Worm (Caenorhabditis elegans) whole organism, young adult: ENCODE results near the gene T08G5.3.

Experiments used
- B0261.1 ChIP-seq: sonication (generic microtip); optimal IDR thresholded peaks from 2 replicates; lab custom pipeline; 2016; ENCODE audit warnings: mild to moderate bottlenecking, missing genetic modification characterization, moderate library complexity, missing compliant biosample characterization
- D2030.7 ChIP-seq: fragments of 200-800 bp; sonication (Bioruptor generic); IDR thresholded peaks from 2 replicates; pipeline ENCODE4 v1.3.6; 2022; ENCODE audit warnings: missing genetic modification reagents, missing genetic modification characterization, missing compliant biosample characterization
- F10E7.11 ChIP-seq: sonication (generic microtip); optimal IDR thresholded peaks from 2 replicates; lab custom pipeline; 2017; ENCODE audit warnings: mild to moderate bottlenecking, missing genetic modification characterization, moderate library complexity, missing compliant biosample characterization
- F22D6.2 ChIP-seq: sonication (generic microtip); optimal IDR thresholded peaks from 2 replicates; lab custom pipeline; 2016; ENCODE audit warnings: mild to moderate bottlenecking, missing genetic modification characterization, missing compliant biosample characterization
- F33H1.4 ChIP-seq: fragments of 200-800 bp; sonication (Bioruptor generic); IDR thresholded peaks from 2 replicates; pipeline ENCODE4 v1.3.6; 2022; ENCODE audit warnings: missing genetic modification reagents, missing genetic modification characterization, missing compliant biosample characterization
- F49E8.2 ChIP-seq: sonication (generic microtip); optimal IDR thresholded peaks from 3 replicates; lab custom pipeline; 2017; ENCODE audit warnings: missing genetic modification characterization, mild to moderate bottlenecking, missing compliant biosample characterization, antibody characterized with exemption, moderate library complexity; ENCODE audit not compliant: insufficient read depth
- T26A5.8 ChIP-seq: sonication (generic microtip); optimal IDR thresholded peaks from 2 replicates; lab custom pipeline; 2016; ENCODE audit warnings: missing genetic modification characterization, missing compliant biosample characterization
- Y53G8AR.9 ChIP-seq: fragments of 200-800 bp; sonication (Bioruptor generic); conservative IDR thresholded peaks from 2 replicates; pipeline ENCODE4 v1.3.6; 2022; ENCODE audit warnings: missing genetic modification reagents, missing genetic modification characterization, missing compliant biosample characterization
- Y67H2A.10 ChIP-seq: fragments of 200-800 bp; sonication (Bioruptor generic); conservative IDR thresholded peaks from 2 replicates; pipeline ENCODE4 v1.3.6; 2022; ENCODE audit warnings: missing genetic modification reagents, missing genetic modification characterization, missing compliant biosample characterization
- ZK185.1 ChIP-seq: sonication (generic microtip); optimal IDR thresholded peaks from 2 replicates; lab custom pipeline; 2016; ENCODE audit warnings: mild to moderate bottlenecking, missing genetic modification characterization, missing compliant biosample characterization; ENCODE audit not compliant: poor library complexity, severe bottlenecking
- ama-1 ChIP-seq, 3 experiments: fragments of 150-350 bp in 1 of 3; sonication (generic microtip) in 2 of 3; optimal IDR thresholded peaks; 2 replicates each; lab custom pipeline; 2014 to 2018; ENCODE audit warnings: missing biosample characterization in 2 of 3, missing genetic modification characterization in 2 of 3, missing genetic modification reagents in 2 of 3
- atf-7 ChIP-seq: sonication (generic microtip); optimal IDR thresholded peaks from 2 replicates; lab custom pipeline; 2017; ENCODE audit warnings: mild to moderate bottlenecking, missing genetic modification characterization, missing compliant biosample characterization
- attf-5 ChIP-seq: fragments of 200-800 bp; sonication (Bioruptor generic); optimal IDR thresholded peaks from 2 replicates; lab custom pipeline; 2018; ENCODE audit warnings: mild to moderate bottlenecking, missing genetic modification characterization, missing compliant biosample characterization
- attf-6 ChIP-seq: fragments of 200-800 bp; sonication (Bioruptor generic); IDR thresholded peaks from 2 replicates; pipeline ENCODE4 v1.3.6; 2022; ENCODE audit warnings: missing genetic modification reagents, missing genetic modification characterization, missing compliant biosample characterization
- ccch-3 ChIP-seq: fragments of 200-800 bp; sonication (Bioruptor generic); optimal IDR thresholded peaks from 2 replicates; lab custom pipeline; 2018; ENCODE audit warnings: mild to moderate bottlenecking, missing genetic modification characterization, missing compliant biosample characterization
- cebp-1 ChIP-seq, 2 experiments: fragments of 200-800 bp in 1 of 2; sonication (Bioruptor generic) in 1 of 2; sonication (generic microtip) in 1 of 2; IDR thresholded peaks in 1 of 2; optimal IDR thresholded peaks in 1 of 2; 2 replicates each; pipeline versions ENCODE4 v1.3.6 to Lab custom; 2017 to 2022; ENCODE audit warnings: missing compliant biosample characterization in 2 of 2, missing genetic modification characterization in 2 of 2, mild to moderate bottlenecking in 1 of 2, missing genetic modification reagents in 1 of 2, moderate library complexity in 1 of 2
- ceh-100 ChIP-seq: fragments of 200-800 bp; sonication (Bioruptor generic); IDR thresholded peaks from 2 replicates; pipeline ENCODE4 v1.3.6; 2022; ENCODE audit warnings: missing genetic modification reagents, missing genetic modification characterization, missing compliant biosample characterization
- dox-1 ChIP-seq: fragments of 200-800 bp; sonication (Bioruptor generic); IDR thresholded peaks from 2 replicates; pipeline ENCODE4 v1.3.6; 2022; ENCODE audit warnings: missing genetic modification reagents, missing genetic modification characterization, missing compliant biosample characterization
- egl-44 ChIP-seq: fragments of 200-800 bp; sonication (Bioruptor generic); IDR thresholded peaks from 2 replicates; pipeline ENCODE4 v1.3.6; 2022; ENCODE audit warnings: missing genetic modification reagents, missing genetic modification characterization, missing compliant biosample characterization
- gei-17 ChIP-seq: fragments of 200-800 bp; sonication (Bioruptor generic); optimal IDR thresholded peaks from 2 replicates; lab custom pipeline; 2018; ENCODE audit warnings: mild to moderate bottlenecking, missing genetic modification characterization, missing compliant biosample characterization
- hlh-26 ChIP-seq: fragments of 200-800 bp; sonication (Bioruptor generic); conservative IDR thresholded peaks from 2 replicates; pipeline ENCODE4 v1.3.6; 2022; ENCODE audit warnings: missing genetic modification reagents, missing genetic modification characterization, missing compliant biosample characterization
- hmg-1.2 ChIP-seq: fragments of 200-800 bp; sonication (Bioruptor generic); IDR thresholded peaks from 2 replicates; pipeline ENCODE4 v1.3.6; 2022; ENCODE audit warnings: missing genetic modification reagents, missing genetic modification characterization, missing compliant biosample characterization
- hmg-20 ChIP-seq: fragments of 200-800 bp; sonication (Bioruptor generic); IDR thresholded peaks from 2 replicates; pipeline ENCODE4 v1.3.6; 2022; ENCODE audit warnings: missing genetic modification reagents, missing genetic modification characterization, missing compliant biosample characterization
- hsf-1 ChIP-seq: fragments of 200-800 bp; sonication (Bioruptor generic); IDR thresholded peaks from 2 replicates; pipeline ENCODE4 v1.3.6; 2022; ENCODE audit warnings: missing genetic modification reagents, missing genetic modification characterization, missing compliant biosample characterization
- let-607 ChIP-seq, 2 experiments: fragments of 200-800 bp in 1 of 2; sonication (Bioruptor generic) in 1 of 2; sonication (generic microtip) in 1 of 2; optimal IDR thresholded peaks; 2 replicates each; lab custom pipeline; 2016 to 2018; ENCODE audit warnings: mild to moderate bottlenecking in 2 of 2, missing compliant biosample characterization in 2 of 2, missing genetic modification characterization in 2 of 2, moderate library complexity in 2 of 2, missing genotype in 1 of 2
- lin-35 ChIP-seq, 3 experiments: fragments of 150-350 bp in 2 of 3; sonication (generic microtip) in 1 of 3; optimal IDR thresholded peaks; 2 replicates each; lab custom pipeline; 2014 to 2018; ENCODE audit warnings: missing biosample characterization in 3 of 3, missing genetic modification characterization in 3 of 3, missing genetic modification reagents in 3 of 3
- lin-40 ChIP-seq: sonication (generic microtip); optimal IDR thresholded peaks from 2 replicates; lab custom pipeline; 2016; ENCODE audit warnings: missing genetic modification characterization, mild to moderate bottlenecking, missing compliant biosample characterization, missing genotype, missing genetic modification reagents
- lin-54 ChIP-seq: fragments of 200-800 bp; sonication (Bioruptor generic); optimal IDR thresholded peaks from 2 replicates; lab custom pipeline; 2018; ENCODE audit warnings: mild to moderate bottlenecking, missing genetic modification characterization, missing compliant biosample characterization
- lsl-1 ChIP-seq: fragments of 200-800 bp; sonication (Bioruptor generic); optimal IDR thresholded peaks from 2 replicates; lab custom pipeline; 2018; ENCODE audit warnings: mild to moderate bottlenecking, missing genetic modification characterization, moderate library complexity, missing compliant biosample characterization
- madf-3 ChIP-seq: fragments of 200-800 bp; sonication (Bioruptor generic); IDR thresholded peaks from 2 replicates; pipeline ENCODE4 v1.3.6; 2022; ENCODE audit warnings: missing genetic modification reagents, missing genetic modification characterization, missing compliant biosample characterization
- madf-6 ChIP-seq: fragments of 200-800 bp; sonication (Bioruptor generic); IDR thresholded peaks from 2 replicates; pipeline ENCODE4 v1.3.6; 2022; ENCODE audit warnings: missing genetic modification reagents, missing genetic modification characterization, missing compliant biosample characterization
- madf-8 ChIP-seq: fragments of 200-800 bp; sonication (Bioruptor generic); conservative IDR thresholded peaks from 2 replicates; pipeline ENCODE4 v1.3.6; 2022; ENCODE audit warnings: missing genetic modification reagents, missing genetic modification characterization, missing compliant biosample characterization
- mcd-1 ChIP-seq: fragments of 200-800 bp; sonication (Bioruptor generic); IDR thresholded peaks from 2 replicates; pipeline ENCODE4 v1.3.6; 2022; ENCODE audit warnings: missing genetic modification reagents, missing genetic modification characterization, missing compliant biosample characterization
- mxl-1 ChIP-seq: sonication (generic microtip); optimal IDR thresholded peaks from 2 replicates; lab custom pipeline; 2016; ENCODE audit warnings: missing genetic modification characterization, missing compliant biosample characterization
- nfya-2 ChIP-seq: fragments of 200-800 bp; sonication (Bioruptor generic); IDR thresholded peaks from 2 replicates; pipeline ENCODE4 v1.3.6; 2022; ENCODE audit warnings: missing genetic modification reagents, missing genetic modification characterization, missing compliant biosample characterization
- nfyb-1 ChIP-seq: fragments of 200-800 bp; sonication (Bioruptor generic); IDR thresholded peaks from 2 replicates; pipeline ENCODE4 v1.3.6; 2022; ENCODE audit warnings: missing genetic modification reagents, missing genetic modification characterization, missing compliant biosample characterization
- nhr-90 ChIP-seq: sonication (generic microtip); optimal IDR thresholded peaks from 2 replicates; lab custom pipeline; 2016; ENCODE audit warnings: missing genotype, mild to moderate bottlenecking, missing genetic modification characterization, missing compliant biosample characterization
- pbrm-1 ChIP-seq: fragments of 200-800 bp; sonication (Bioruptor generic); IDR thresholded peaks from 2 replicates; pipeline ENCODE4 v1.3.6; 2022; ENCODE audit warnings: missing genetic modification reagents, missing genetic modification characterization, missing compliant biosample characterization
- repo-1 ChIP-seq: sonication (generic microtip); optimal IDR thresholded peaks from 2 replicates; lab custom pipeline; 2017; ENCODE audit warnings: mild to moderate bottlenecking, missing genetic modification characterization, missing compliant biosample characterization
- snpc-1.3 ChIP-seq: sonication (generic microtip); optimal IDR thresholded peaks from 2 replicates; lab custom pipeline; 2017; ENCODE audit warnings: missing genetic modification characterization, mild to moderate bottlenecking, missing compliant biosample characterization, antibody characterized with exemption, moderate library complexity, missing genotype, missing genetic modification reagents; ENCODE audit not compliant: insufficient read depth
- somi-1 ChIP-seq: fragments of 200-800 bp; sonication (Bioruptor generic); optimal IDR thresholded peaks from 2 replicates; lab custom pipeline; 2018; ENCODE audit warnings: mild to moderate bottlenecking, missing genetic modification characterization, missing compliant biosample characterization
- zim-3 ChIP-seq: sonication (generic microtip); optimal IDR thresholded peaks from 2 replicates; lab custom pipeline; 2017; ENCODE audit warnings: mild to moderate bottlenecking, missing genetic modification characterization, moderate library complexity, missing compliant biosample characterization
- ztf-26 ChIP-seq: sonication (generic microtip); optimal IDR thresholded peaks from 2 replicates; lab custom pipeline; 2017; ENCODE audit warnings: missing genetic modification characterization, missing compliant biosample characterization

T08G5.3 gene

ce11 chrV:14010021-14010420, 17.3 kb downstream of the T08G5.3 start:
- no peak for TF ChIP-seq Y67H2A.10 (GFP tag; lab: Robert Waterston, UW)
- TF ChIP-seq lsl-1 (GFP tag; lab: Kevin White, UChicago) = no peak
- TF ChIP-seq ZK185.1 (tag; lab: Kevin White, UChicago) = no peak
- no peak for TF ChIP-seq ccch-3 (GFP tag; lab: Kevin White, UChicago)
- no peak for TF ChIP-seq D2030.7
- TF ChIP-seq F22D6.2 (tag; lab: Kevin White, UChicago) = no peak
- TF ChIP-seq, all 124 proteins: peak for 0

ce11 chrV:14008353-14008859, 18.9 kb downstream of the T08G5.3 start:
- TF ChIP-seq madf-6 (GFP tag; lab: Robert Waterston, UW) (peak; percentile 63), hsf-1 (GFP tag; lab: Robert Waterston, UW) (peak; percentile 53; the same call in 1 of the 2 replicates), F33H1.4 (peak; percentile 16; the same call in 1 of the 2 replicates), snpc-1.3 (tag; lab: Kevin White, UChicago) (peak; percentile 37), lin-54 (GFP tag; lab: Kevin White, UChicago) (peak; percentile 43), T26A5.8 (tag; lab: Kevin White, UChicago) (peak; percentile 51), D2030.7 (no peak), mxl-1 (no peak), gei-17 (GFP tag; lab: Kevin White, UChicago) (no peak), mcd-1 (GFP tag; lab: Robert Waterston, UW) (peak; percentile 42; the same call in 1 of the 2 replicates), B0261.1 (tag; lab: Kevin White, UChicago) (no peak), egl-44 (GFP tag; lab: Robert Waterston, UW) (no peak), attf-6 (peak; percentile 75; the same call in 1 of the 2 replicates), hlh-26 (GFP tag; lab: Robert Waterston, UW) (no peak), ceh-100 (no peak), somi-1 (GFP tag; lab: Kevin White, UChicago) (peak; percentile 14), let-607 (tag; optimal IDR thresholded peaks at IDR 0.05; lab: Kevin White, UChicago) (peak; percentile 65 to 79), atf-7 (tag; lab: Kevin White, UChicago) (peak; percentile 12), madf-3 (peak; percentile 72; the same call in 1 of the 2 replicates), nfya-2 (GFP tag; lab: Robert Waterston, UW) (peak; percentile 76; the same call in 1 of the 2 replicates), ztf-26 (peak; percentile 47), F49E8.2 (peak; percentile 50), nfyb-1 (GFP tag; lab: Robert Waterston, UW) (peak; percentile 62; the same call in 1 of the 2 replicates), dox-1 (GFP tag; lab: Robert Waterston, UW) (peak; percentile 59; the same call in 1 of the 2 replicates), F10E7.11 (tag; lab: Kevin White, UChicago) (peak; percentile 44), Y53G8AR.9 (peak; percentile 61), hmg-20 (GFP tag; lab: Robert Waterston, UW) (0 out of 2 replicates have a peak, but pooled peaks have one; percentile 64), lin-35 (GFP tag; optimal IDR thresholded peaks at IDR 0.05; lab: Kevin White, UChicago) (peak in 1 of 3 experiments; percentile 33), attf-5 (peak; percentile 61), madf-8 (GFP tag; lab: Robert Waterston, UW) (no peak; the same call in 1 of the 2 replicates), zim-3 (peak; percentile 27), cebp-1 (GFP tag; IDR thresholded peaks at IDR 0.05; lab: Robert Waterston, UW) (no peak), cebp-1 (tag; optimal IDR thresholded peaks at IDR 0.05; lab: Kevin White, UChicago) (peak; percentile 40), pbrm-1 (GFP tag; lab: Robert Waterston, UW) (peak; percentile 59; the same call in 1 of the 2 replicates), hmg-1.2 (GFP tag; lab: Robert Waterston, UW) (peak; percentile 8; the same call in 1 of the 2 replicates), ccch-3 (GFP tag; lab: Kevin White, UChicago) (no peak), ama-1 (optimal IDR thresholded peaks at IDR 0.05; lab: Kevin White, UChicago) (no peak), ama-1 (GFP tag; optimal IDR thresholded peaks at IDR 0.05; lab: Kevin White, UChicago) (peak; percentile 32 to 69), repo-1 (tag; lab: Kevin White, UChicago) (peak; percentile 77), lin-40 (tag; lab: Kevin White, UChicago) (peak; percentile 36), nhr-90 (peak; percentile 17)
